Worm (Caenorhabditis elegans): Measurements from ENCODE around the gene lin-29.
A peak's percentile ranks its signal among the peaks of the same experiment; 100 is the strongest.

The lin-29 gene

DNA sequence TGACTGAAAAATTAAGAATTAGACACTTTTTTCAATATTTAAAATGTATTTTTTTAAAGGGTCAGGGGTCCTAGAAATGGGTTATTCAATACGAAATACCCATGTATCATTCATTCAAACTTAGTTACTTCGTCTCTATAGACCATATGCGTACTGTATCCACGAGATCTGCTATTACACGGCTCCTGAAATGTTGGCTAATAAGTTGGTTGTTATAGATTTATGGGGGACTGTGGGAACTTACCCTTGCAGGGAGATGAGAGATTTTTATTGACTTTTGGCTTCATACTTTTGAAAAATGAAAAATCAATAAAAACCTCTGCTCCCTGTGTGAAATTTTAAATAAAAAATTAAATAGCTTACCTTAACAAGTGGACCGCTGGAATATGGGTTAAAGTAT lies 43.8 kb upstream of the lin-29 start:
- TF ChIP-seq ceh-83 (GFP tag; optimal IDR thresholded peaks at IDR 0.05) (no peak), lin-13 (tag; optimal IDR thresholded peaks at IDR 0.05) (no peak), unc-62 (GFP tag; optimal IDR thresholded peaks at IDR 0.05) (no peak), sptf-1 (tag; optimal IDR thresholded peaks at IDR 0.05) (no peak), M03D4.4 (tag; optimal IDR thresholded peaks at IDR 0.05) (no peak), ztf-11 (tag; optimal IDR thresholded peaks at IDR 0.05) (no peak), ham-2 (GFP tag; optimal IDR thresholded peaks at IDR 0.05) (no peak), drap-1 (GFP tag; optimal IDR thresholded peaks at IDR 0.05) (no peak), cnd-1 (tag; optimal IDR thresholded peaks at IDR 0.05) (no peak), elt-1 (tag; optimal IDR thresholded peaks at IDR 0.05; ENCODE audit: borderline replicate concordance, insufficient read depth) (no peak)

DNA sequence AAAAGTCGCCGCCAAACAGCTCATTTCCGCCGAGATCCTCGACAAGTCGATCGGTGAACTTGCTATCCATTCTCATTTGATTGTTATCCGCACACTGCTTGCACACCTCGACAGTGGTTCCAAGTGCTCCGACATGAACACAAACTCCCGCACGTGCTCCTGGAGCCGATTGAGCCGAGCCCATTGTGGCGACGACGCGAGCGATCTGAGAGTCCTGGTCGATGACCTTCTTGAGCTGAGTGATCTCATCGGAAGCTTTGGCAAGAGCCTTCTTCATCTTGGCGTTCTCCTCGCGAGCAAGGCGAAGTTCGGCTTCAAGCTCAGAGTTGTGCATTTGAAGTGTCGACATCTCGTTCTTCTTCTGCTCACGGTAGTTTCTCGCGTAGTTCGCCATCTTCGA lies 43.3 kb upstream of the lin-29 start:
- no peak for TF ChIP-seq drap-1 (GFP tag; optimal IDR thresholded peaks at IDR 0.05)
- no peak for TF ChIP-seq lsy-2 (tag; optimal IDR thresholded peaks at IDR 0.05)
- TF ChIP-seq mab-5 (tag; optimal IDR thresholded peaks at IDR 0.05): no peak
- TF ChIP-seq ceh-39 (tag; optimal IDR thresholded peaks at IDR 0.05): no peak
- TF ChIP-seq mep-1 (tag; optimal IDR thresholded peaks at IDR 0.05): no peak
- TF ChIP-seq mls-2 (tag; optimal IDR thresholded peaks at IDR 0.05): no peak
- TF ChIP-seq ces-1 (GFP tag; optimal IDR thresholded peaks at IDR 0.05): no peak
- no peak for TF ChIP-seq flh-1 (GFP tag; optimal IDR thresholded peaks at IDR 0.05)
- TF ChIP-seq nhr-28 (tag; optimal IDR thresholded peaks at IDR 0.05): no peak
- TF ChIP-seq sptf-1 (tag; optimal IDR thresholded peaks at IDR 0.05): no peak
- no peak for TF ChIP-seq nhr-76 (tag; optimal IDR thresholded peaks at IDR 0.05)
- no peak for TF ChIP-seq ztf-11 (tag; optimal IDR thresholded peaks at IDR 0.05)
- TF ChIP-seq ham-2 (GFP tag; optimal IDR thresholded peaks at IDR 0.05): no peak
- no peak for TF ChIP-seq pha-4 (tag; optimal IDR thresholded peaks at IDR 0.05)
- no peak for TF ChIP-seq M03D4.4 (tag; optimal IDR thresholded peaks at IDR 0.05)
- TF ChIP-seq ceh-43 (GFP tag; optimal IDR thresholded peaks at IDR 0.05): no peak
- TF ChIP-seq lin-32 (GFP tag; optimal IDR thresholded peaks at IDR 0.05): no peak

DNA sequence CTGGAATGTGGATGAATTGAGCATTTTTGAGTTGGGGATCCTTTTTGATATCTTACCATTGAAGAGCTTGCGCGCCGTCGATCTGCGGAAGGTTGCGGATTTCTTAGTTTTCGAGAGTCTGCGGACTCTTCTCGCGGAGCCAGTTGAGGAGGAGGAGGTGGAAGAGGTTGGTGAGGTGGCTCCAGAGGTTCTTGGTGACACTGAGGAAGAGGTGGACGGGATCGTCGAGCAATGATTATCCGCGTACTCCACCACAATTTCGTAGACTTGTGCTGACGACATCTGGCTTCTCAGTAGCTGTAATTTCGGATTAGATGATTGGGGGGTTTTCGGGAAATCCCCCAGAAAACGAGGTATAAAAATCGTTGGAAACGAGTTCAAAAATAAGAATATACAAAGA lies 42.2 kb upstream of the lin-29 start, which contains the start of gene Y17G7B.21:
Gene Y17G7B.21 (minus strand): TSS at position 299 of the 400 bp plus-strand sequence.
- TF ChIP-seq drap-1 (GFP tag; optimal IDR thresholded peaks at IDR 0.05) (no peak), elt-1 (tag; optimal IDR thresholded peaks at IDR 0.05; ENCODE audit: borderline replicate concordance, insufficient read depth) (no peak)

DNA sequence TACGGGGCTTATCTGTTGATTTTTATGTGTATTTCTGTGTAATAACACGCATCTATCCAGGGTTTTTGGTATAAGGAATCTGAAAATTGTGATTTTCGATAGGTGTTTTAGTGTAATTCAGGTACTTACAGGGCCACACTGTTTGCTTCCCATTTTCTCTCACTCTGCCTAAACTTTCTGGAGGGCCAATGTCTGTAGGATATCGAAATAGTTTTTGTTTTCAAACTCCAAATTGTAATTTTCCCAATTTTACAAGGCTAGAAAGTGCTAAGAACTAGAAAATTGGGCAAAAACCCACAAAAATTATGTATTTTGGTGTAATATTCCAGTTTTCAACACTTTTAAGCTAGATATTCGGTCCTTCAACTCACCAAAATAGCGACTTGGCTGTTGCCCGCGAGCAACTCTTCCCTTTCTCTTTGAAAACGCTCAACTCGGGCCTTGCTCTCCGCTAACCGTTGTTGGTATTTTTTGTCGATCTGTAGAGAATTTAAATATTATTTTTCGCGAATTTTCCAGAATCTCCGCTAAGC lies 41.6 kb upstream of the lin-29 start:
- TF ChIP-seq M03D4.4 (tag; optimal IDR thresholded peaks at IDR 0.05) (no peak), lsy-2 (tag; optimal IDR thresholded peaks at IDR 0.05) (no peak), elt-1 (tag; optimal IDR thresholded peaks at IDR 0.05; ENCODE audit: borderline replicate concordance, insufficient read depth) (no peak), pha-4 (tag; optimal IDR thresholded peaks at IDR 0.05) (no peak), zip-8 (tag; optimal IDR thresholded peaks at IDR 0.05) (no peak), nhr-76 (tag; optimal IDR thresholded peaks at IDR 0.05) (no peak), ces-1 (GFP tag; optimal IDR thresholded peaks at IDR 0.05) (no peak), blmp-1 (tag; optimal IDR thresholded peaks at IDR 0.05) (no peak), unc-62 (GFP tag; optimal IDR thresholded peaks at IDR 0.05) (no peak), mls-2 (tag; optimal IDR thresholded peaks at IDR 0.05) (no peak), ceh-43 (GFP tag; optimal IDR thresholded peaks at IDR 0.05) (no peak), nhr-237 (tag; optimal IDR thresholded peaks at IDR 0.05) (no peak), ceh-83 (GFP tag; optimal IDR thresholded peaks at IDR 0.05) (no peak), ztf-11 (tag; optimal IDR thresholded peaks at IDR 0.05) (no peak)

DNA sequence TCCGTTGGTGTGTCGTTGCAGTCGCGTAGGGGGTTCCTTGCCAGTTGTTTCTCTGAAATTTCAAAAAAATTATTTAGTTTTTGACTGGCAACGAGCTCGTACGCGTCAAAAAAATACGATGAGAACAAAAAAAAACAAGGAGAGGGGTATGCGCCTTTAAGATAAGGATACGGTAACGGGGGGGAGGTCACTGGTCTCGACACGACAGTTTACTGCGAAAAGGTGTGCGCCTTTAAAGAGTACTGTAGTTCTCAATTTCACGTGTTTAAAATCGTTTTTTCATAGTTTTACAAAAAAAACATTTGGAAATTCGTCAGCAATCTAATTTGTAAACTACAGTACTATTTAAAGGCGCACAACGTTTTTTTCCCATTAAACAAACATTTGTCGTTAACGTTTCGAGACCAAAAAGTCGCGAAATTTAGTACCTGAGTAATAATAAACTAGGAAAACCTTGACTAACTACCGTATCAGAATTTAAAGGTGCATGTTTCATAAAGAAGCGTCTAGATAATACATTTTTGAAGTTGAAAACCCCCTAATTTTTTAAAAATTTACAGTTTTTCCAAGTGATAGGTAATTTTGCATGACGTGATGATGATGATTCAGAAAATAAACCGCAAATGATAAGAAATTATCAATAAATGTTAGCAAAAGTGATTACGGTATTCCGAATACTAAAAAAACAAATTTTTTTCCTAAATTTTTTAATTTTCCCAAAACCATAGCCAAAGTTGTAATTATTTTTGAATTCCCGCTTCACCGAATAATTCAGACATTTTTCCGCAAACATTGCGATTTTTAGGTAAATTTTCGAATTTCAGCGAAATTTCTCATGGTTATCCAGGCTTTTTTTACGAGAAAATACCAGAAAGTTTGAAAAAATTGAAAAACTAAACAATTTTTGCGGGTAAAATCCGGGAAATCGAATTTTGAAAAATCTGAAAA lies 39.2 kb upstream of the lin-29 start:
- peak; percentile 13 for TF ChIP-seq mls-2 (tag; optimal IDR thresholded peaks at IDR 0.05)
- TF ChIP-seq bed-3 (GFP tag; optimal IDR thresholded peaks at IDR 0.05): peak; percentile 47
- TF ChIP-seq snpc-4 (tag; optimal IDR thresholded peaks at IDR 0.05): no peak
- TF ChIP-seq ceh-43 (GFP tag; optimal IDR thresholded peaks at IDR 0.05): peak; percentile 44
- TF ChIP-seq sptf-1 (tag; optimal IDR thresholded peaks at IDR 0.05): peak; percentile 32
- peak; percentile 59 for TF ChIP-seq ceh-83 (GFP tag; optimal IDR thresholded peaks at IDR 0.05)
